Worm (Caenorhabditis elegans) whole organism, mixed stage, embryonic: ENCODE measurements around the gene brc-2.

Experiments used
- mep-1 ChIP-seq: fragments of 150-350 bp; optimal IDR thresholded peaks from 2 replicates; lab custom pipeline; 2017; ENCODE audit warnings: missing biosample characterization, missing genetic modification reagents, missing genetic modification characterization, inconsistent platforms
- sptf-1 ChIP-seq: sonication (generic microtip); optimal IDR thresholded peaks from 2 replicates; lab custom pipeline; 2017; ENCODE audit warnings: mild to moderate bottlenecking, missing genetic modification characterization, moderate library complexity, missing compliant biosample characterization

DNA sequence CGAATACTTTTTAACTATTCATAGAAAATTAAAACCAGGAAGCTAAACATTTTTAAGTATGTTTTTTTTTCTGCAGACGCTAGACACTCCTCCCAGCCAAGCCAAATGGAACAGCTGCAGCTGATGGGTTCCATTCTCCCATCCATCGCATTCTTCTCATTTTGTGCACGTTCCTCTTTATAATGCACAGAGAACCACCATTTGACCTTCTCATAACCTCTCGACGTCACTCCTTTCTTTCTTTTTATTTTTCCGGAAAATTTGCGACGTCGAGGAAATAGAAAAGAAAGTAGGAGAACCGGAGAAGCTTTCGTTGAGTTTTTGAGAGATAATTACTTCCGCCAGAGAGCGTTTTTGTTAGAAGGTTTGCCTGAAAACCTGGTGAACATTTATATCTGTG, 31.2 kb downstream of the brc-2 start:
- TF ChIP-seq sptf-1 (no peak), mep-1 (no peak)
